Fruit fly (Drosophila melanogaster): Measurements from ENCODE around the gene CG8852.

Gene CG8852

DNA sequence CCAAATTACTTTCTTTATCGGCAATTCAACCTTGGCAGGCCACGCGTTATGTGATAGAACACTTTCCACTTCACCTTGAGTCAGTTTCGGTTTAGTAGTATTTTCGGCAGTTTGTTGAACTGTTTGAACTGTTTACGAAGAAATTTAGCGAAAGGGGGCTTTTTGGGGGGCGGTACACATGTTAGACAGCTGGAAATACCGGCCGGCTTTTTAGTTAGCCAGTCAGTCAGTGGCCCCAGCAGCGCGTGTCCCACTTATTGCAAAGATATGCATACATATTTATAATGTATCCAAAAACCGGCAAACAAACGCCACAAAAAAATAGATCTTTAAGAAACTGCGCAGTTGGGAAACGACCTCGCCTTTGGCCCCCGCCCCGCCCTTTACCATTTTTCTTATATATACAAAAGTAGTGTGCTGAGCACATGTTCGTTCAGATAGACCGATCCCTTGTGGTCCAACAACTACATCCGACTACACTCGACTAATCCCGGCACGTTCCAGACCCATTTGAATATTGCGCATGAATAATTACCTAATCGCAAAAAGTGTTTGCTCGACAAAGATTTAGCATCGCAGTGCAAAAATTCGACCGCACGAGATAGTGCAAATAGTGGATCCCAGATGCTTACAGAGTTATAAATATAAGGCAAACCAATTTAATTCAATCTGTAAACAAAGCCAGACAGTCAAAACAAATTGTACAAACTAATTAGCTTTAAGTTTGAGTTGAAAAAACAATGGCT is 45.1 kb upstream of the CG8852 start (continued):
- TF ChIP-seq unc-4 (GFP tag; IDR thresholded peaks at IDR 0.05; ENCODE audit: partially characterized antibody), result no peak
- TF ChIP-seq MBD-R2 (GFP tag; IDR thresholded peaks at IDR 0.05), result no peak; the same call in 1 of the 2 replicates
- TF ChIP-seq CG7987 (GFP tag; optimal IDR thresholded peaks at IDR 0.05), result peak; percentile 22
- no peak for TF ChIP-seq CG12391 (tag; optimal IDR thresholded peaks at IDR 0.05)
- 0 out of 2 replicates have a peak, but pooled peaks have one; percentile 20 for TF ChIP-seq amos (GFP tag; IDR thresholded peaks at IDR 0.05; ENCODE audit: partially characterized antibody)
- TF ChIP-seq croc (GFP tag; conservative IDR thresholded peaks at IDR 0.05), result no peak
- peak; percentile 67 for TF ChIP-seq sens (GFP tag)
- TF ChIP-seq CG1832 (GFP tag; optimal IDR thresholded peaks at IDR 0.05), result no peak
- TF ChIP-seq CG16813 (GFP tag; IDR thresholded peaks at IDR 0.05; ENCODE audit: partially characterized antibody), result 0 out of 3 replicates have a peak, but pooled peaks have one; percentile 14
- peak; percentile 56 for TF ChIP-seq sd (tag; optimal IDR thresholded peaks at IDR 0.05)
- peak; percentile 2 for TF ChIP-seq nau (GFP tag; optimal IDR thresholded peaks at IDR 0.05)
- 0 out of 2 replicates have a peak, but pooled peaks have one; percentile 31 for TF ChIP-seq tna (GFP tag; IDR thresholded peaks at IDR 0.05; ENCODE audit: partially characterized antibody)
- no peak for TF ChIP-seq Abd-B (GFP tag; optimal IDR thresholded peaks at IDR 0.05)
- no peak for TF ChIP-seq CG5953 (GFP tag; IDR thresholded peaks at IDR 0.05)
- TF ChIP-seq Dek (tag; optimal IDR thresholded peaks at IDR 0.05), result no peak
- no peak for TF ChIP-seq CG10979 (tag; optimal IDR thresholded peaks at IDR 0.05)
- TF ChIP-seq Hey (tag; optimal IDR thresholded peaks at IDR 0.05), result peak; percentile 56
- TF ChIP-seq CG8478 (optimal IDR thresholded peaks at IDR 0.05), result no peak
- peak; percentile 66; the same call in 1 of the 2 replicates for TF ChIP-seq crol (GFP tag; IDR thresholded peaks at IDR 0.05)
- no peak for TF ChIP-seq CG5245 (GFP tag; optimal IDR thresholded peaks at IDR 0.05)
- peak; percentile 11 for TF ChIP-seq CG34376 (GFP tag; optimal IDR thresholded peaks at IDR 0.05)
- peak; percentile 38 for TF ChIP-seq Ets65A (GFP tag)
- no peak for TF ChIP-seq Fer2 (tag; optimal IDR thresholded peaks at IDR 0.05)
- peak; percentile 23 for TF ChIP-seq BtbVII (GFP tag; optimal IDR thresholded peaks at IDR 0.05)
- TF ChIP-seq Pdp1 (GFP tag; optimal IDR thresholded peaks at IDR 0.05), result peak in 1 of 2 experiments; percentile 26
- no peak for TF ChIP-seq sisA (GFP tag; IDR thresholded peaks at IDR 0.05)
- TF ChIP-seq shn (GFP tag; optimal IDR thresholded peaks at IDR 0.05), result no peak
- peak; percentile 2 for TF ChIP-seq Vsx1 (GFP tag; optimal IDR thresholded peaks at IDR 0.05)
- no peak for TF ChIP-seq sob (GFP tag; IDR thresholded peaks at IDR 0.05)
- no peak for TF ChIP-seq CG8089 (GFP tag; optimal IDR thresholded peaks at IDR 0.05)
- TF ChIP-seq CG9932 (GFP tag; IDR thresholded peaks at IDR 0.05), result 0 out of 2 replicates have a peak, but pooled peaks have one; percentile 3
- no peak for TF ChIP-seq abd-A (tag; optimal IDR thresholded peaks at IDR 0.05)
- peak; percentile 65 for TF ChIP-seq CG13894 (tag; optimal IDR thresholded peaks at IDR 0.05)
- peak; percentile 69 for TF ChIP-seq kah (GFP tag; optimal IDR thresholded peaks at IDR 0.05)
- TF ChIP-seq Med (GFP tag), result peak; percentile 61
- TF ChIP-seq Sry-β (GFP tag; optimal IDR thresholded peaks at IDR 0.05), result no peak
- TF ChIP-seq sim (GFP tag; IDR thresholded peaks at IDR 0.05), result no peak
- peak; percentile 83 for TF ChIP-seq CG12769 (tag; optimal IDR thresholded peaks at IDR 0.05)
- peak; percentile 19 for TF ChIP-seq lbe (GFP tag; optimal IDR thresholded peaks at IDR 0.05)
- no peak for TF ChIP-seq trh (GFP tag; optimal IDR thresholded peaks at IDR 0.05)
- TF ChIP-seq fd3F (GFP tag; optimal IDR thresholded peaks at IDR 0.05), result no peak
- no peak for TF ChIP-seq CG15696 (tag; optimal IDR thresholded peaks at IDR 0.05)
- TF ChIP-seq vvl (GFP tag; IDR thresholded peaks at IDR 0.05), result peak; percentile 33; the same call in 1 of the 2 replicates
- TF ChIP-seq so (GFP tag; IDR thresholded peaks at IDR 0.05), result no peak
- no peak for TF ChIP-seq CG9876 (GFP tag; optimal IDR thresholded peaks at IDR 0.05)
- no peak for TF ChIP-seq CG13123 (GFP tag; optimal IDR thresholded peaks at IDR 0.05)
- peak; percentile 43 for TF ChIP-seq sug (tag; optimal IDR thresholded peaks at IDR 0.05)
- peak; percentile 58 for TF ChIP-seq Atf6 (GFP tag; IDR thresholded peaks at IDR 0.05)
- TF ChIP-seq mirr (GFP tag; optimal IDR thresholded peaks at IDR 0.05), result peak; percentile 18

All from whole organism, embryonic.